Fruit fly (Drosophila melanogaster): ENCODE data around the gene Dd.

Gene Dd

DNA sequence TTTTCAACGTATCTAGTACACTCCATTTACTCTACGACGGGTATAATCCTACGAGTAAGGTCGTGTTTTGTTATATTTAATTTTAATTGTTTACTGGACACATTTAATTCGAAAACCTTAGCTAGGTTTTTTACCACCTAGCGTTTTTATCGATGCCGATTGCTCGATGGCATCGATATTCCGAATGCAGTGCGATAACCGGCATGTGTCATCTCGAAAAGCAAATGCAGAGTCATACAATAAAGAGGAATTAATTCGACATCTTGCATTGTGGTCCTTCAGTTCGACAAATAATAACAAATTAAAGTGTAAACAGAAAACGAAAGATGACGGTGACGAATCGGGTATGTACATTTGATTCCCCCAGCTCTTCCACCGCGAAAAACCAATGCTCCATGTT is 8.0 kb downstream of the Dd start, which contains the start of gene Rpt6 (continued):
- TF ChIP-seq CG2199 (GFP tag; IDR thresholded peaks at IDR 0.05): no peak
- TF ChIP-seq chm (GFP tag; IDR thresholded peaks at IDR 0.05): no peak
- TF ChIP-seq Ssrp (tag; optimal IDR thresholded peaks at IDR 0.05): no peak
- no peak for TF ChIP-seq lmd (GFP tag; IDR thresholded peaks at IDR 0.05)
- no peak for TF ChIP-seq ap (GFP tag; IDR thresholded peaks at IDR 0.05)
- no peak for TF ChIP-seq bcd (GFP tag; optimal IDR thresholded peaks at IDR 0.05)
- peak; percentile 31 for TF ChIP-seq nmo (GFP tag; optimal IDR thresholded peaks at IDR 0.05)
- no peak for TF ChIP-seq ranshi (GFP tag; IDR thresholded peaks at IDR 0.05)
- peak; percentile 36 for TF ChIP-seq CG4617 (GFP tag; optimal IDR thresholded peaks at IDR 0.05; ENCODE audit: borderline replicate concordance)
- TF ChIP-seq CG8281 (tag; optimal IDR thresholded peaks at IDR 0.05): no peak
- no peak for TF ChIP-seq cas (GFP tag; IDR thresholded peaks at IDR 0.05)
- no peak for TF ChIP-seq CG4328 (GFP tag; optimal IDR thresholded peaks at IDR 0.05)
- TF ChIP-seq Dll (GFP tag; IDR thresholded peaks at IDR 0.05; ENCODE audit: partially characterized antibody): peak; percentile 74
- peak; percentile 56; the same call in 1 of the 2 replicates for TF ChIP-seq ato (GFP tag; IDR thresholded peaks at IDR 0.05; ENCODE audit: partially characterized antibody)
- TF ChIP-seq gem (tag; optimal IDR thresholded peaks at IDR 0.05): no peak
- peak; percentile 66 for TF ChIP-seq Sry-β (GFP tag; optimal IDR thresholded peaks at IDR 0.05)
- no peak for TF ChIP-seq cad (GFP tag; optimal IDR thresholded peaks at IDR 0.05)
- TF ChIP-seq klu (GFP tag; IDR thresholded peaks at IDR 0.05): no peak
- TF ChIP-seq rib (GFP tag; IDR thresholded peaks at IDR 0.05): no peak
- TF ChIP-seq zen2 (GFP tag; IDR thresholded peaks at IDR 0.05; ENCODE audit: partially characterized antibody): peak; percentile 66; the same call in 1 of the 3 replicates
- no peak for TF ChIP-seq Xbp1 (GFP tag; optimal IDR thresholded peaks at IDR 0.05)
- TF ChIP-seq sug (tag; optimal IDR thresholded peaks at IDR 0.05): no peak
- TF ChIP-seq CG6175 (GFP tag; IDR thresholded peaks at IDR 0.05): no peak
- peak; percentile 80 for TF ChIP-seq Opbp (GFP tag; IDR thresholded peaks at IDR 0.05; ENCODE audit: partially characterized antibody)
- peak; percentile 12 for TF ChIP-seq trem (tag; optimal IDR thresholded peaks at IDR 0.05)
- peak; percentile 81 for TF ChIP-seq Bgb (GFP tag; IDR thresholded peaks at IDR 0.05; ENCODE audit: partially characterized antibody)
- peak; percentile 95 for TF ChIP-seq Dref (GFP tag; IDR thresholded peaks at IDR 0.05)
- TF ChIP-seq CG13624 (GFP tag; optimal IDR thresholded peaks at IDR 0.05): peak; percentile 10
- TF ChIP-seq scrt (GFP tag; optimal IDR thresholded peaks at IDR 0.05): no peak
- no peak for TF ChIP-seq jing (GFP tag; optimal IDR thresholded peaks at IDR 0.05)
- no peak for TF ChIP-seq CG31224 (GFP tag; IDR thresholded peaks at IDR 0.05)
- no peak for TF ChIP-seq dmrt99B (tag; optimal IDR thresholded peaks at IDR 0.05)
- TF ChIP-seq D19B (GFP tag; optimal IDR thresholded peaks at IDR 0.05): no peak
- TF ChIP-seq CG10565 (GFP tag; optimal IDR thresholded peaks at IDR 0.05): no peak
- TF ChIP-seq CG17328 (GFP tag; IDR thresholded peaks at IDR 0.05): no peak
- TF ChIP-seq CG14965 (GFP tag; optimal IDR thresholded peaks at IDR 0.05; ENCODE audit: borderline replicate concordance): no peak
- TF ChIP-seq CTCF (GFP tag; optimal IDR thresholded peaks at IDR 0.05): peak; percentile 46
- no peak for TF ChIP-seq CG4424 (GFP tag; optimal IDR thresholded peaks at IDR 0.05)
- TF ChIP-seq bbx (GFP tag; IDR thresholded peaks at IDR 0.05; ENCODE audit: partially characterized antibody): peak; percentile 77
- no peak for TF ChIP-seq CG13123 (GFP tag; optimal IDR thresholded peaks at IDR 0.05)
- no peak for TF ChIP-seq shn (GFP tag; optimal IDR thresholded peaks at IDR 0.05)
- TF ChIP-seq GATAe (GFP tag; conservative IDR thresholded peaks at IDR 0.05): no peak
- TF ChIP-seq dm (GFP tag; optimal IDR thresholded peaks at IDR 0.05): no peak
- peak; percentile 11 for TF ChIP-seq lilli (GFP tag; optimal IDR thresholded peaks at IDR 0.05)
- peak; percentile 17 for TF ChIP-seq HmgZ (tag; optimal IDR thresholded peaks at IDR 0.05)
- peak; percentile 23 for TF ChIP-seq CG2120 (GFP tag; optimal IDR thresholded peaks at IDR 0.05)
- no peak for TF ChIP-seq CG18262 (tag; optimal IDR thresholded peaks at IDR 0.05)
- no peak for TF ChIP-seq abd-A (tag; optimal IDR thresholded peaks at IDR 0.05)
- no peak for TF ChIP-seq CG3407 (GFP tag; optimal IDR thresholded peaks at IDR 0.05)
- TF ChIP-seq NfI (GFP tag; optimal IDR thresholded peaks at IDR 0.05): no peak
- TF ChIP-seq Lim3 (GFP tag; IDR thresholded peaks at IDR 0.05): no peak
- peak; percentile 46; the same call in 1 of the 3 replicates for TF ChIP-seq Doc3 (GFP tag; IDR thresholded peaks at IDR 0.05; ENCODE audit: partially characterized antibody)

Measured in whole organism, embryonic.